Fruit fly (Drosophila melanogaster) whole organism, embryonic: ENCODE data around the gene CG34461.

ENCODE experiments used
- B-H1 ChIP-seq: fragments of 200-800 bp; sonication (Bioruptor generic); IDR thresholded peaks from 3 replicates; pipeline ENCODE4 v1.3.6; 2022; ENCODE audit warnings: missing biosample characterization, missing genetic modification characterization
- BEAF-32 ChIP-seq: fragments of 200-800 bp; sonication (Bioruptor generic); optimal IDR thresholded peaks from 3 replicates; lab custom pipeline; 2017; ENCODE audit warnings: missing biosample characterization, missing genetic modification characterization, mild to moderate bottlenecking, moderate library complexity, missing genetic modification reagents
- Bteb2 ChIP-seq: fragments of 200-800 bp; sonication (Bioruptor generic); optimal IDR thresholded peaks from 2 replicates; lab custom pipeline; 2016; ENCODE audit warnings: missing biosample characterization, missing genetic modification characterization
- CG10267 ChIP-seq: fragments of 200-800 bp; sonication (Bioruptor generic); optimal IDR thresholded peaks from 2 replicates; lab custom pipeline; 2018; ENCODE audit warnings: missing biosample characterization, mild to moderate bottlenecking, missing genetic modification characterization, moderate library complexity
- CG10462 ChIP-seq: fragments of 200-800 bp; sonication (Bioruptor generic); optimal IDR thresholded peaks from 2 replicates; lab custom pipeline; 2016; ENCODE audit warnings: missing biosample characterization, missing genetic modification characterization
- CG10959 ChIP-seq: fragments of 200-800 bp; sonication (Bioruptor generic); IDR thresholded peaks from 2 replicates; pipeline ENCODE4 v1.3.6; 2022; ENCODE audit warnings: missing biosample characterization, missing genetic modification characterization
- CG11504 ChIP-seq: fragments of 200-800 bp; sonication (Bioruptor generic); optimal IDR thresholded peaks from 3 replicates; lab custom pipeline; 2019; ENCODE audit warnings: missing biosample characterization, mild to moderate bottlenecking, missing genetic modification characterization, moderate library complexity
- CG12236 ChIP-seq: fragments of 200-800 bp; sonication (Bioruptor generic); optimal IDR thresholded peaks from 2 replicates; lab custom pipeline; 2016; ENCODE audit warnings: missing biosample characterization, missing genetic modification characterization
- CG13775 ChIP-seq: fragments of 200-800 bp; sonication (Bioruptor generic); optimal IDR thresholded peaks from 3 replicates; lab custom pipeline; 2017; ENCODE audit warnings: missing biosample characterization, mild to moderate bottlenecking, missing genetic modification characterization
- CG14014 ChIP-seq: fragments of 200-800 bp; sonication (Bioruptor generic); IDR thresholded peaks from 2 replicates; pipeline ENCODE4 v1.3.6; 2022; ENCODE audit warnings: missing biosample characterization, missing genetic modification characterization
- CG15601 ChIP-seq: fragments of 200-800 bp; sonication (Bioruptor generic); optimal IDR thresholded peaks from 3 replicates; lab custom pipeline; 2019; ENCODE audit warnings: missing biosample characterization, mild to moderate bottlenecking, missing genetic modification characterization, moderate library complexity
- CG16779 ChIP-seq: fragments of 200-800 bp; sonication (Bioruptor generic); IDR thresholded peaks from 2 replicates; pipeline ENCODE4 v1.3.6; 2022; ENCODE audit warnings: missing biosample characterization, missing genetic modification characterization
- CG17361 ChIP-seq: fragments of 200-800 bp; sonication (Bioruptor generic); IDR thresholded peaks from 3 replicates; pipeline ENCODE4 v1.3.6; 2022; ENCODE audit warnings: missing biosample characterization, missing genetic modification characterization
- CG17385 ChIP-seq: fragments of 200-800 bp; sonication (Bioruptor generic); optimal IDR thresholded peaks from 3 replicates; lab custom pipeline; 2018; ENCODE audit warnings: missing biosample characterization, mild to moderate bottlenecking, missing genetic modification characterization
- CG1792 ChIP-seq: fragments of 200-800 bp; sonication (Bioruptor generic); optimal IDR thresholded peaks from 2 replicates; lab custom pipeline; 2016; ENCODE audit warnings: missing biosample characterization, missing genetic modification characterization
- CG3065 ChIP-seq: fragments of 200-800 bp; sonication (Bioruptor generic); optimal IDR thresholded peaks from 2 replicates; lab custom pipeline; 2016; ENCODE audit warnings: missing biosample characterization, missing genetic modification characterization
- CG31224 ChIP-seq: fragments of 200-800 bp; sonication (Bioruptor generic); IDR thresholded peaks from 2 replicates; pipeline ENCODE4 v1.3.6; 2022; ENCODE audit warnings: missing biosample characterization, missing genetic modification characterization
- CG3281 ChIP-seq: fragments of 200-800 bp; sonication (Bioruptor generic); optimal IDR thresholded peaks from 3 replicates; lab custom pipeline; 2017; ENCODE audit warnings: missing biosample characterization, mild to moderate bottlenecking, missing genetic modification characterization
- CG4328 ChIP-seq: fragments of 200-800 bp; sonication (Bioruptor generic); optimal IDR thresholded peaks from 3 replicates; lab custom pipeline; 2017; ENCODE audit warnings: missing biosample characterization, missing genetic modification reagents, missing genetic modification characterization
- CG43689 ChIP-seq: fragments of 200-800 bp; sonication (Bioruptor generic); IDR thresholded peaks from 2 replicates; pipeline ENCODE4 v1.3.6; 2022; ENCODE audit warnings: missing biosample characterization, missing genetic modification characterization
- CG4854 ChIP-seq: fragments of 200-800 bp; sonication (Bioruptor generic); optimal IDR thresholded peaks from 2 replicates; lab custom pipeline; 2016; ENCODE audit warnings: missing biosample characterization, missing genetic modification characterization, inconsistent platforms
- CG8478 ChIP-seq: fragments of >200 bp; optimal IDR thresholded peaks from 2 replicates; lab custom pipeline; 2018
- CG8765 ChIP-seq: fragments of 200-800 bp; sonication (Bioruptor generic); IDR thresholded peaks from 2 replicates; pipeline ENCODE4 v1.3.6; 2022; ENCODE audit warnings: missing biosample characterization, missing genetic modification characterization
- CG8944 ChIP-seq: fragments of 200-800 bp; sonication (Bioruptor generic); optimal IDR thresholded peaks from 3 replicates; lab custom pipeline; 2016; ENCODE audit warnings: missing biosample characterization, missing genetic modification characterization
- Doc2 ChIP-seq: fragments of 200-800 bp; sonication (Bioruptor generic); IDR thresholded peaks from 2 replicates; pipeline ENCODE4 v1.3.6; 2022; ENCODE audit warnings: missing biosample characterization, missing genetic modification characterization
- Drgx ChIP-seq: fragments of 200-800 bp; sonication (Bioruptor generic); IDR thresholded peaks from 2 replicates; pipeline ENCODE4 v1.3.6; 2022; ENCODE audit warnings: missing biosample characterization, missing genetic modification characterization
- Eip74EF ChIP-seq, 2 experiments: fragments of 200-800 bp in 1 of 2; fragments of >200 bp in 1 of 2; sonication (Bioruptor generic) in 1 of 2; optimal IDR thresholded peaks; 2 replicates each; lab custom pipeline; 2017 to 2019; ENCODE audit warnings: missing biosample characterization in 2 of 2, missing genetic modification characterization in 2 of 2, mild to moderate bottlenecking in 1 of 2, moderate library complexity in 1 of 2
- Ets65A ChIP-seq: fragments of 200-800 bp; sonication (Bioruptor generic); peaks from one replicate; lab custom pipeline; 2016; ENCODE audit warnings: missing biosample characterization, missing genetic modification characterization
- HLH54F ChIP-seq: fragments of 200-800 bp; sonication (Bioruptor generic); optimal IDR thresholded peaks from 3 replicates; lab custom pipeline; 2016; ENCODE audit warnings: missing biosample characterization, missing genetic modification characterization
- Hmx ChIP-seq: fragments of 200-800 bp; sonication (Bioruptor generic); optimal IDR thresholded peaks from 2 replicates; lab custom pipeline; 2016; ENCODE audit warnings: missing biosample characterization, missing genetic modification characterization
- Hr51 ChIP-seq, 2 experiments: fragments of 200-800 bp; sonication (Bioruptor generic); optimal IDR thresholded peaks; 2 replicates in 1 of 2; 3 replicates in 1 of 2; lab custom pipeline; 2016 to 2018; ENCODE audit warnings: missing biosample characterization in 2 of 2, missing genetic modification characterization in 2 of 2, mild to moderate bottlenecking in 1 of 2, moderate library complexity in 1 of 2
- Hsf ChIP-seq: fragments of 200-800 bp; sonication (Bioruptor generic); optimal IDR thresholded peaks from 3 replicates; lab custom pipeline; 2016; ENCODE audit warnings: missing biosample characterization, missing genetic modification characterization
- Rfx ChIP-seq: fragments of 200-800 bp; sonication (Bioruptor generic); IDR thresholded peaks from 2 replicates; pipeline ENCODE4 v1.3.6; 2022; ENCODE audit warnings: missing biosample characterization, missing genetic modification characterization
- Sox100B ChIP-seq: fragments of 200-800 bp; sonication (Bioruptor generic); optimal IDR thresholded peaks from 3 replicates; lab custom pipeline; 2018; ENCODE audit warnings: missing biosample characterization, mild to moderate bottlenecking, missing genetic modification characterization
- Spps ChIP-seq: fragments of 200-800 bp; sonication (Bioruptor generic); optimal IDR thresholded peaks from 2 replicates; lab custom pipeline; 2018; ENCODE audit warnings: missing biosample characterization, mild to moderate bottlenecking, missing genetic modification characterization
- ac ChIP-seq: fragments of 200-800 bp; sonication (Bioruptor generic); optimal IDR thresholded peaks from 3 replicates; lab custom pipeline; 2017; ENCODE audit warnings: missing biosample characterization, mild to moderate bottlenecking, missing genetic modification characterization
- ara ChIP-seq: fragments of 200-800 bp; sonication (Bioruptor generic); IDR thresholded peaks from 2 replicates; pipeline ENCODE4 v1.3.6; 2022; ENCODE audit warnings: missing biosample characterization, missing genetic modification characterization
- chinmo ChIP-seq: fragments of 200-800 bp; sonication (Bioruptor generic); IDR thresholded peaks from 4 replicates; pipeline ENCODE4 v1.3.6; 2022; ENCODE audit warnings: missing biosample characterization, missing genetic modification characterization; ENCODE audit not compliant: partially characterized antibody
- cwo ChIP-seq: fragments of 200-800 bp; sonication (Bioruptor generic); optimal IDR thresholded peaks from 3 replicates; lab custom pipeline; 2017; ENCODE audit warnings: missing biosample characterization, missing genetic modification characterization, mild to moderate bottlenecking, moderate library complexity, missing genetic modification reagents
- disco-r ChIP-seq: fragments of 200-800 bp; sonication (Bioruptor generic); optimal IDR thresholded peaks from 2 replicates; lab custom pipeline; 2016; ENCODE audit warnings: missing biosample characterization, missing genetic modification characterization
- dmrt99B ChIP-seq: fragments of 200-800 bp; sonication (Bioruptor generic); optimal IDR thresholded peaks from 2 replicates; lab custom pipeline; 2018; ENCODE audit warnings: missing biosample characterization, mild to moderate bottlenecking, missing genetic modification characterization, moderate library complexity
- ems ChIP-seq: fragments of 200-800 bp; sonication (Bioruptor generic); optimal IDR thresholded peaks from 3 replicates; lab custom pipeline; 2016; ENCODE audit warnings: missing biosample characterization, missing genetic modification characterization
- fd3F ChIP-seq: fragments of 200-800 bp; sonication (Bioruptor generic); optimal IDR thresholded peaks from 2 replicates; lab custom pipeline; 2018; ENCODE audit warnings: missing biosample characterization, mild to moderate bottlenecking, missing genetic modification characterization, moderate library complexity
- gem ChIP-seq: fragments of 200-800 bp; sonication (Bioruptor generic); optimal IDR thresholded peaks from 2 replicates; lab custom pipeline; 2019; ENCODE audit warnings: missing biosample characterization, mild to moderate bottlenecking, missing genetic modification characterization, moderate library complexity
- h ChIP-seq: fragments of >200 bp; optimal IDR thresholded peaks from 2 replicates; lab custom pipeline; 2017
- her ChIP-seq: fragments of 200-800 bp; sonication (Bioruptor generic); optimal IDR thresholded peaks from 2 replicates; lab custom pipeline; 2016; ENCODE audit warnings: missing biosample characterization, missing genetic modification characterization
- jing ChIP-seq: fragments of 200-800 bp; sonication (Bioruptor generic); optimal IDR thresholded peaks from 2 replicates; lab custom pipeline; 2018; ENCODE audit warnings: missing biosample characterization, mild to moderate bottlenecking, missing genetic modification characterization
- jumu ChIP-seq: fragments of 200-800 bp; sonication (Bioruptor generic); optimal IDR thresholded peaks from 3 replicates; lab custom pipeline; 2016; ENCODE audit warnings: missing biosample characterization, missing genetic modification characterization
- nerfin-1 ChIP-seq: fragments of 200-800 bp; sonication (Bioruptor generic); optimal IDR thresholded peaks from 3 replicates; lab custom pipeline; 2019; ENCODE audit warnings: missing biosample characterization, mild to moderate bottlenecking, missing genetic modification characterization, moderate library complexity
- pho ChIP-seq: fragments of 200-800 bp; sonication (Bioruptor generic); optimal IDR thresholded peaks from 2 replicates; lab custom pipeline; 2016; ENCODE audit warnings: missing biosample characterization, missing genetic modification characterization
- row ChIP-seq: fragments of 200-800 bp; sonication (Bioruptor generic); IDR thresholded peaks from 3 replicates; pipeline ENCODE4 v1.3.6; 2022; ENCODE audit warnings: missing biosample characterization, missing genetic modification characterization
- run ChIP-seq: fragments of 200-800 bp; sonication (Bioruptor generic); optimal IDR thresholded peaks from 3 replicates; lab custom pipeline; 2018; ENCODE audit warnings: missing biosample characterization, mild to moderate bottlenecking, missing genetic modification characterization
- sens ChIP-seq: fragments of 200-800 bp; sonication (Bioruptor generic); peaks from one replicate; lab custom pipeline; 2016; ENCODE audit warnings: missing biosample characterization, missing genetic modification characterization
- stc ChIP-seq: fragments of 200-800 bp; sonication (Bioruptor generic); IDR thresholded peaks from 2 replicates; pipeline ENCODE4 v1.3.6; 2022; ENCODE audit warnings: missing biosample characterization, missing genetic modification characterization
- tll ChIP-seq, 2 experiments: fragments of 200-800 bp in 1 of 2; fragments of >200 bp in 1 of 2; sonication (Bioruptor generic) in 1 of 2; optimal IDR thresholded peaks; 2 replicates each; lab custom pipeline; 2017 to 2019; ENCODE audit warnings: missing biosample characterization in 2 of 2, missing genetic modification characterization in 2 of 2, mild to moderate bottlenecking in 1 of 2, moderate library complexity in 1 of 2
- yki ChIP-seq: fragments of >200 bp; optimal IDR thresholded peaks from 3 replicates; lab custom pipeline; 2018

The CG34461 gene

dm6 chr3L:8285773-8286172, 39.9 kb upstream of the CG34461 start (continued):
- TF ChIP-seq Sox100B (peak; percentile 12), CG3281 (no peak), CG17361 (no peak), CG8478 (lab: Kevin White, UChicago) (no peak), Doc2 (no peak), sens (GFP tag; lab: Kevin White, UChicago) (peak; percentile 77), h (lab: Kevin White, UChicago) (no peak), chinmo (GFP tag; lab: Robert Waterston, UW) (no peak), B-H1 (GFP tag; lab: Robert Waterston, UW) (no peak), dmrt99B (tag; lab: Kevin White, UChicago) (peak; percentile 53), CG10267 (tag; lab: Kevin White, UChicago) (peak; percentile 3), stc (GFP tag; lab: Robert Waterston, UW) (no peak), jing (GFP tag; lab: Kevin White, UChicago) (no peak), CG13775 (no peak), ems (GFP tag; lab: Kevin White, UChicago) (no peak), jumu (GFP tag; lab: Kevin White, UChicago) (no peak), Hsf (GFP tag; lab: Kevin White, UChicago) (no peak), CG15601 (tag; lab: Kevin White, UChicago) (no peak), yki (lab: Kevin White, UChicago) (no peak), tll (GFP tag; optimal IDR thresholded peaks at IDR 0.05; lab: Kevin White, UChicago) (no peak), cwo (GFP tag; lab: Kevin White, UChicago) (peak; percentile 2), Bteb2 (GFP tag; lab: Kevin White, UChicago) (no peak), her (GFP tag; lab: Kevin White, UChicago) (no peak), CG17385 (GFP tag; lab: Kevin White, UChicago) (no peak), CG10959 (GFP tag; lab: Robert Waterston, UW) (no peak), CG11504 (peak; percentile 44), CG10462 (no peak), CG12236 (no peak), Hmx (GFP tag; lab: Kevin White, UChicago) (no peak), Eip74EF (GFP tag; optimal IDR thresholded peaks at IDR 0.05; lab: Kevin White, UChicago) (no peak), CG4328 (GFP tag; lab: Kevin White, UChicago) (no peak), ara (GFP tag; lab: Robert Waterston, UW) (no peak), CG3065 (no peak), pho (GFP tag; lab: Kevin White, UChicago) (no peak), gem (tag; lab: Kevin White, UChicago) (peak; percentile 56), CG14014 (GFP tag; lab: Robert Waterston, UW) (no peak), CG31224 (GFP tag; lab: Robert Waterston, UW) (no peak), CG16779 (GFP tag; lab: Robert Waterston, UW) (no peak), fd3F (no peak), CG43689 (GFP tag; lab: Robert Waterston, UW) (no peak), CG1792 (GFP tag; lab: Kevin White, UChicago) (no peak), Spps (no peak), disco-r (GFP tag; lab: Kevin White, UChicago) (no peak)

dm6 chr3L:8286397-8286796, 39.3 kb upstream of the CG34461 start:
- no peak for TF ChIP-seq ac (GFP tag; lab: Kevin White, UChicago)
- no peak for TF ChIP-seq BEAF-32 (GFP tag; lab: Kevin White, UChicago)
- TF ChIP-seq Rfx (GFP tag; lab: Robert Waterston, UW) = no peak
- no peak for TF ChIP-seq CG8765 (GFP tag; lab: Robert Waterston, UW)
- TF ChIP-seq row (GFP tag; lab: Robert Waterston, UW) = 0 out of 3 replicates have a peak, but pooled peaks have one; percentile 14
- TF ChIP-seq CG4854 (GFP tag; lab: Kevin White, UChicago) = no peak
- no peak for TF ChIP-seq nerfin-1 (tag; lab: Kevin White, UChicago)
- TF ChIP-seq Ets65A (GFP tag; lab: Kevin White, UChicago) = peak; percentile 4
- no peak for TF ChIP-seq HLH54F (GFP tag; lab: Kevin White, UChicago)
- no peak for TF ChIP-seq run (tag; lab: Kevin White, UChicago)
- no peak for TF ChIP-seq CG8944 (GFP tag; lab: Kevin White, UChicago)
- 0 out of 2 replicates have a peak, but pooled peaks have one; percentile 18 for TF ChIP-seq Drgx
- no peak for TF ChIP-seq Hr51 (GFP tag; optimal IDR thresholded peaks at IDR 0.05; lab: Kevin White, UChicago)
